Worm (Caenorhabditis elegans) whole organism, young adult: ENCODE data around the gene F55C12.2.

Experiments
- B0019.2 ChIP-seq: fragments of 200-800 bp; sonication (Bioruptor generic); conservative IDR thresholded peaks from 2 replicates; pipeline ENCODE4 v1.3.6; 2022; ENCODE audit warnings: missing genetic modification reagents, missing genetic modification characterization, missing compliant biosample characterization
- C17E4.6 ChIP-seq: fragments of 200-800 bp; sonication (Bioruptor generic); IDR thresholded peaks from 2 replicates; pipeline ENCODE4 v1.3.6; 2022; ENCODE audit warnings: missing genetic modification reagents, missing genetic modification characterization, missing compliant biosample characterization
- dox-1 ChIP-seq: fragments of 200-800 bp; sonication (Bioruptor generic); IDR thresholded peaks from 2 replicates; pipeline ENCODE4 v1.3.6; 2022; ENCODE audit warnings: missing genetic modification reagents, missing genetic modification characterization, missing compliant biosample characterization
- pha-4 ChIP-seq: fragments of 150-350 bp; sonication (generic microtip); optimal IDR thresholded peaks from 2 replicates; lab custom pipeline; 2014; ENCODE audit warnings: missing biosample characterization, missing genetic modification reagents, missing genetic modification characterization

DNA sequence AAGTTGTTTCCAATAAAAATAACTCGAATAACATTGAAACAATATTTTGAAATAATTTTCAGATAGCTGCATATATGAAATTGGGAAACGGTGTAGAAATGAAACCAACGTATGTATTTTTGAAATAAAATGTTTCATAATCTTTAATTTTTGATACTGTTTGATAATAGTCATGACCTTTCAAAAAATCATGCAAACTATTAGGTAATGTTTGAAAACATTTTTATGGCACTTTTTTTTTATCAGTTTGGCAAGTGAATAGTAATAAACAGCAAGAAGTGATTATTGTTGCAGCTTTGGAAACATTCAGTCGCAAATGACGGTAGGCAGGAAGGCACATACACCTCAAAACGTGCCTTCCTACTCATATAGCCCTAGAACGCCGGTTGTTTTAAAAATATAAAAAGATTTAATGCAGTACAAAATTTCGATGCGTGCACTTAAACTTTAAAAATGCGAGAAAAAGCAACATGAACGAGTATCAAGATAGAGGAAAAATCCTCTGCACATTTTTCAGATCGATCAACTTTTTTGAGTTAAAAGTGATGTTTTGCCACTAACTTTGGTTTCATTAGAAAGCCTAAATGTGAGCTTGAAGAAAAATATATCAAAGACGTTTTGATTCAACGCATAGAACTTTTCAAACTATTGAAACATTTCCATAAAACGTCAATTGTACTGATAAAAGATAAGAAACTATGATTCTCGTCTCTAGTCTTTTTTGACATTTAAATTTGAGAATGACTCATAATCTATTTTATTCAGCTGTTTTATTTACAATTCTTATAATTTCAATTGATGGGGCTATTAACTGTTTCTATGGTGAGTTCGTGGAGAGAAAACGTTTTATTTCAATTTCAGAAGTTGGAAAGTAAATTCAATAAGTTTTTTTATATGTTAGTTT, 11.0 kb upstream of the F55C12.2 start, which contains the start of gene F55C12.19:
- TF ChIP-seq B0019.2 = no peak
- no peak for TF ChIP-seq pha-4 (tag; lab: Kevin White, UChicago)
- no peak for TF ChIP-seq dox-1
- no peak for TF ChIP-seq C17E4.6 (GFP tag; lab: Robert Waterston, UW)
